Worm (Caenorhabditis elegans): ENCODE data around the gene B0228.8.

DNA sequence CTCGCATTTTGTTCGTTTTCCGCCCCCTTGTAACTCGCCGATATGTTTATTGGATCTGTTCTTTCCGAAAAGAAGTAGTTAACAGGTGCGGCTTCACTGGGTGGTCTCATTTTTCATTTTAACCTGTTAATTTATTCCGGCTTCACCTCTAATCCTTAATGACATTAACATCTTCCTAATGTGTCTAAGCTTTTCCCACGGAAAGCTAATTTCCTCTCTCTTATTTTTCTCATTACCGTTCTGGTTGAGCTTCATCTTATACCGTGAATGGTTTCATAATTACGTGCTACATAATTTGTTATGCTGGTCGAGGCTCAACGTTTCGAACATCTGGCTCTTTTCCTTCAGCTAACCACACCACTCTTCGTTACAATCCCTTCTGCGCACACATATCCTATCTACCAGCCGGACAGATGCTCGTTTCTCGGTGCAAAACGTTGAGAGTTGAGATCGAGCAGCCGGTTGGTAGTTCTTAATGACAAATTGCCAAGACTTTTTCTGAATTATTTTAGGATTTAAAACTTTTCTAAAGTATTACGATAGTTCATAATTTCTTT is 48.1 kb upstream of the B0228.8 start:
- no peak for TF ChIP-seq ztf-29 (GFP tag; IDR thresholded peaks at IDR 0.05)
- TF ChIP-seq klf-2 (GFP tag; conservative IDR thresholded peaks at IDR 0.05) = no peak
- TF ChIP-seq ztf-23 (GFP tag; IDR thresholded peaks at IDR 0.05) = no peak
- TF ChIP-seq T22C8.4 (GFP tag; IDR thresholded peaks at IDR 0.05) = no peak
